Fruit fly (Drosophila melanogaster): Measurements from ENCODE around the gene CG31142.

Gene CG31142

DNA sequence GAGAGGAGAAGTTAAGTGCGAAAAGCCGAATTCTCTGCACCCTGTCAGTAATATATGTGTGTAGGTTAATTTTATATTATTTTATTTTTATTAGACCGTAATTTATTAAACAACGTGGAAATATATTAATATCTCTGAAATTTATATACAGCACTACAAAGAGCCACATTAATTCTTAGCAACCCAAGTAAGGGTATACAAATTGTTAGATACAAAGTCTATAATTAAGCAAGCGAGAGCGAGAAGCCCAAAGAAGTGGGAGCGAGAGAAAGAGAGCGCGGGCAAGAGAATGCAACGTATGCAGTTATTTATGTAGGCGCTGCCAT, 42.0 kb upstream of the CG31142 start (continued):
- TF ChIP-seq tin (GFP tag; optimal IDR thresholded peaks at IDR 0.05) (peak; percentile 92), CG6254 (GFP tag; optimal IDR thresholded peaks at IDR 0.05) (peak; percentile 91), CG30431 (GFP tag; optimal IDR thresholded peaks at IDR 0.05) (peak; percentile 88), CG2678 (tag; optimal IDR thresholded peaks at IDR 0.05) (peak; percentile 94), CG16863 (GFP tag; optimal IDR thresholded peaks at IDR 0.05) (peak; percentile 27), dm (GFP tag; optimal IDR thresholded peaks at IDR 0.05) (peak; percentile 17), C15 (GFP tag; IDR thresholded peaks at IDR 0.05) (peak; percentile 75; the same call in 1 of the 3 replicates), CG2889 (GFP tag; IDR thresholded peaks at IDR 0.05) (peak; percentile 88), CG6272 (GFP tag; IDR thresholded peaks at IDR 0.05) (peak; percentile 88), Abd-B (GFP tag; optimal IDR thresholded peaks at IDR 0.05) (peak; percentile 93), CG1233 (GFP tag; optimal IDR thresholded peaks at IDR 0.05) (peak; percentile 93), Chrac-16 (GFP tag; optimal IDR thresholded peaks at IDR 0.05) (peak; percentile 92), fd102C (GFP tag; optimal IDR thresholded peaks at IDR 0.05) (peak; percentile 76), CG2199 (GFP tag; IDR thresholded peaks at IDR 0.05) (peak; percentile 47; the same call in 1 of the 3 replicates), inv (GFP tag; IDR thresholded peaks at IDR 0.05; ENCODE audit: partially characterized antibody) (no peak), bcd (GFP tag; optimal IDR thresholded peaks at IDR 0.05) (peak; percentile 89), Dip3 (GFP tag; optimal IDR thresholded peaks at IDR 0.05) (no peak), CG3281 (GFP tag; optimal IDR thresholded peaks at IDR 0.05) (peak; percentile 72), CG11456 (GFP tag; IDR thresholded peaks at IDR 0.05) (peak; percentile 81), slbo (GFP tag; IDR thresholded peaks at IDR 0.05) (peak; percentile 84), ATbp (GFP tag; optimal IDR thresholded peaks at IDR 0.05) (peak; percentile 90), CG11085 (GFP tag; IDR thresholded peaks at IDR 0.05) (peak; percentile 45; the same call in 1 of the 2 replicates), maf-S (GFP tag; optimal IDR thresholded peaks at IDR 0.05) (peak; percentile 5), Eip74EF (GFP tag; optimal IDR thresholded peaks at IDR 0.05) (peak in 1 of 2 experiments; percentile 94), BEAF-32 (GFP tag; optimal IDR thresholded peaks at IDR 0.05) (no peak), Hey (tag; optimal IDR thresholded peaks at IDR 0.05) (no peak), mirr (GFP tag; optimal IDR thresholded peaks at IDR 0.05) (no peak), Mes4 (GFP tag; optimal IDR thresholded peaks at IDR 0.05) (peak; percentile 3), Sin3A (optimal IDR thresholded peaks at IDR 0.05) (no peak), CG14710 (tag; optimal IDR thresholded peaks at IDR 0.05) (peak; percentile 98), E2f1 (GFP tag; IDR thresholded peaks at IDR 0.05) (peak; percentile 94), CG4404 (GFP tag; IDR thresholded peaks at IDR 0.05) (peak; percentile 94), ro (GFP tag; IDR thresholded peaks at IDR 0.05) (peak; percentile 83), CG8944 (GFP tag; optimal IDR thresholded peaks at IDR 0.05) (peak; percentile 4), so (GFP tag; IDR thresholded peaks at IDR 0.05) (peak; percentile 92), esg (GFP tag; conservative IDR thresholded peaks at IDR 0.05) (peak; percentile 88), fru (optimal IDR thresholded peaks at IDR 0.05) (no peak), CG14965 (GFP tag; optimal IDR thresholded peaks at IDR 0.05; ENCODE audit: borderline replicate concordance) (no peak), CG10366 (GFP tag; IDR thresholded peaks at IDR 0.05) (peak; percentile 93), CG4854 (GFP tag; optimal IDR thresholded peaks at IDR 0.05) (peak; percentile 61), E2f2 (GFP tag; IDR thresholded peaks at IDR 0.05) (peak; percentile 74), B-H1 (GFP tag; IDR thresholded peaks at IDR 0.05) (peak; percentile 88), Atf-2 (GFP tag; optimal IDR thresholded peaks at IDR 0.05) (peak; percentile 35), rib (GFP tag; IDR thresholded peaks at IDR 0.05) (peak; percentile 51; the same call in 1 of the 2 replicates), sens (GFP tag) (peak; percentile 96), CG7928 (GFP tag; optimal IDR thresholded peaks at IDR 0.05) (peak; percentile 15), hkb (optimal IDR thresholded peaks at IDR 0.05) (no peak), hkb (GFP tag; IDR thresholded peaks at IDR 0.05) (peak; percentile 95), Asciz (GFP tag; optimal IDR thresholded peaks at IDR 0.05) (peak; percentile 92), HLH54F (GFP tag; optimal IDR thresholded peaks at IDR 0.05) (peak; percentile 11), dysf (GFP tag; IDR thresholded peaks at IDR 0.05) (peak; percentile 89), sqz (GFP tag; optimal IDR thresholded peaks at IDR 0.05) (peak; percentile 92), usp (GFP tag; optimal IDR thresholded peaks at IDR 0.05) (no peak)

Data from whole organism, embryonic.